Fruit fly (Drosophila melanogaster): ENCODE measurements around the gene CG4960.

- no peak for TF ChIP-seq CG8319 (GFP tag; optimal IDR thresholded peaks at IDR 0.05)
- no peak for TF ChIP-seq Hr39 (GFP tag; optimal IDR thresholded peaks at IDR 0.05)
- TF ChIP-seq CG7368 (GFP tag; optimal IDR thresholded peaks at IDR 0.05) = no peak
- TF ChIP-seq CG8632 (GFP tag; optimal IDR thresholded peaks at IDR 0.05) = no peak
- no peak for TF ChIP-seq CG8119 (GFP tag; IDR thresholded peaks at IDR 0.05)
These were observed 43.0 kb upstream of the CG4960 start, which contains the start of gene Sfp96F for dm6 chr3R:25830128-25830527.

Data from whole organism, prepupa.